Fruit fly (Drosophila melanogaster) S2 (cell line): ENCODE measurements around the gene CG11600.

Experiments
- CG8478 ChIP-seq: fragments of >200 bp; optimal IDR thresholded peaks from 2 replicates; lab custom pipeline; 2018
- CTCF ChIP-seq, 2 experiments: fragments of >200 bp; optimal IDR thresholded peaks; 2 replicates each; lab custom pipeline; 2018

The CG11600 gene

dm6 chr3R:12636240-12636639 is at the start of gene CG11600:
CG11600 (plus strand) TSS chr3R:12636540.
- TF ChIP-seq CTCF (optimal IDR thresholded peaks at IDR 0.05; lab: Kevin White, UChicago) (no peak), CG8478 (no peak)

- TF ChIP-seq CG8478 (no peak), CTCF (optimal IDR thresholded peaks at IDR 0.05; lab: Kevin White, UChicago) (no peak)
Observed at dm6 chr3R:12591672-12592071, 44.7 kb upstream of the CG11600 start.

dm6 chr3R:12595187-12595889 is 41.0 kb upstream of the CG11600 start, which contains the start of gene Octbeta2R:
Octbeta2R (minus strand) TSS chr3R:12595725.
- TF ChIP-seq CTCF (optimal IDR thresholded peaks at IDR 0.05; lab: Kevin White, UChicago), result no peak
- no peak for TF ChIP-seq CG8478

- no peak for TF ChIP-seq CTCF (optimal IDR thresholded peaks at IDR 0.05; lab: Kevin White, UChicago)
- no peak for TF ChIP-seq CG8478
Observed at dm6 chr3R:12595890-12596215, 40.5 kb upstream of the CG11600 start.

- no peak for TF ChIP-seq CG8478
- TF ChIP-seq CTCF (optimal IDR thresholded peaks at IDR 0.05; lab: Kevin White, UChicago), result no peak
Observed at dm6 chr3R:12611973-12612372, 24.4 kb upstream of the CG11600 start.

- no peak for TF ChIP-seq CG8478
Observed at dm6 chr3R:12615553-12615952, 20.8 kb upstream of the CG11600 start.

dm6 chr3R:12622778-12623177 is 13.6 kb upstream of the CG11600 start:
- no peak for TF ChIP-seq CTCF (optimal IDR thresholded peaks at IDR 0.05; lab: Kevin White, UChicago)
- no peak for TF ChIP-seq CG8478

- TF ChIP-seq CG8478 (no peak), CTCF (optimal IDR thresholded peaks at IDR 0.05; lab: Kevin White, UChicago) (no peak)
Observed at dm6 chr3R:12624913-12625312, 11.4 kb upstream of the CG11600 start.

- TF ChIP-seq CTCF (optimal IDR thresholded peaks at IDR 0.05; lab: Kevin White, UChicago) (no peak), CG8478 (no peak)
Observed at dm6 chr3R:12626674-12627382, 9.5 kb upstream of the CG11600 start.

dm6 chr3R:12627691-12628148 is 8.6 kb upstream of the CG11600 start, which contains the start of the genes Vha55 and Snx3:
Vha55 (minus strand) TSS chr3R:12627829.
Snx3 (plus strand) TSS chr3R:12628031.
- TF ChIP-seq CTCF (optimal IDR thresholded peaks at IDR 0.05; lab: Kevin White, UChicago) (peak; percentile 79 to 90), CG8478 (no peak)

- TF ChIP-seq CG8478, result no peak
- no peak for TF ChIP-seq CTCF (optimal IDR thresholded peaks at IDR 0.05; lab: Kevin White, UChicago)
Observed at dm6 chr3R:12628395-12628928, 7.9 kb upstream of the CG11600 start.

dm6 chr3R:12630369-12630768 is 6.0 kb upstream of the CG11600 start, which contains the start of gene Not10:
Not10 (plus strand) TSS chr3R:12630647.
- TF ChIP-seq CTCF (optimal IDR thresholded peaks at IDR 0.05; lab: Kevin White, UChicago) (peak in 1 of 2 experiments; percentile 9), CG8478 (no peak)

dm6 chr3R:12633059-12633458 is 3.3 kb upstream of the CG11600 start, which contains the start of gene CG18530:
CG18530 (plus strand) TSS chr3R:12633359.
- TF ChIP-seq CG8478 (no peak), CTCF (optimal IDR thresholded peaks at IDR 0.05; lab: Kevin White, UChicago) (no peak)

- no peak for TF ChIP-seq CG8478
- TF ChIP-seq CTCF (optimal IDR thresholded peaks at IDR 0.05; lab: Kevin White, UChicago), result no peak
Observed at dm6 chr3R:12634617-12635016, 1.7 kb upstream of the CG11600 start, which contains the start of gene CG11598. CG11598 (plus strand) TSS chr3R:12634917.

- peak; percentile 62 to 74 for TF ChIP-seq CTCF (optimal IDR thresholded peaks at IDR 0.05; lab: Kevin White, UChicago)
- TF ChIP-seq CG8478, result no peak
Observed at dm6 chr3R:12637961-12638531, 1.7 kb downstream of the CG11600 start, which contains the start of gene CG11608. CG11608 (plus strand) TSS chr3R:12638481.
